Fruit fly (Drosophila melanogaster): Measurements from ENCODE around the gene Acam.

Acam gene

dm6 chr3R:25806145-25806544 lies 5.6 kb upstream of the Acam start, which contains the start of gene BG642167:
TSS of gene BG642167 (plus strand) at chr3R:25806445.
- no peak for TF ChIP-seq usp (GFP tag; optimal IDR thresholded peaks at IDR 0.05)

- TF ChIP-seq EcR (GFP tag; optimal IDR thresholded peaks at IDR 0.05), result no peak
- TF ChIP-seq psq (optimal IDR thresholded peaks at IDR 0.05), result no peak
- no peak for TF ChIP-seq Dll (optimal IDR thresholded peaks at IDR 0.05)
- no peak for TF ChIP-seq usp (GFP tag; optimal IDR thresholded peaks at IDR 0.05)
- TF ChIP-seq CG8478 (optimal IDR thresholded peaks at IDR 0.05), result no peak
- TF ChIP-seq pan (optimal IDR thresholded peaks at IDR 0.05), result no peak
Measured at dm6 chr3R:25810796-25811195, 915 bp upstream of the Acam start, which contains the start of gene CG5024. TSS of gene CG5024 (plus strand) at chr3R:25811096.

- no peak for TF ChIP-seq usp (GFP tag; optimal IDR thresholded peaks at IDR 0.05)
- TF ChIP-seq EcR (GFP tag; optimal IDR thresholded peaks at IDR 0.05), result no peak
- TF ChIP-seq CG8478 (optimal IDR thresholded peaks at IDR 0.05), result no peak
Measured at dm6 chr3R:25815179-25815578, 3.5 kb downstream of the Acam start, which contains the start of gene CG14354. TSS of gene CG14354 (plus strand) at chr3R:25815479.

dm6 chr3R:25829598-25829997 lies 17.9 kb downstream of the Acam start, which contains the start of gene Mst57Dc:
TSS of gene Mst57Dc (minus strand) at chr3R:25829698.
- TF ChIP-seq pan (optimal IDR thresholded peaks at IDR 0.05) (no peak), EcR (GFP tag; optimal IDR thresholded peaks at IDR 0.05) (no peak)

dm6 chr3R:25830128-25830527 lies 18.4 kb downstream of the Acam start, which contains the start of gene Sfp96F:
TSS of gene Sfp96F (minus strand) at chr3R:25830228.
- TF ChIP-seq usp (GFP tag; optimal IDR thresholded peaks at IDR 0.05) (no peak), EcR (GFP tag; optimal IDR thresholded peaks at IDR 0.05) (no peak), psq (optimal IDR thresholded peaks at IDR 0.05) (no peak), Dll (optimal IDR thresholded peaks at IDR 0.05) (no peak), CG8478 (optimal IDR thresholded peaks at IDR 0.05) (no peak), pan (optimal IDR thresholded peaks at IDR 0.05) (no peak)

dm6 chr3R:25830814-25831213 lies 19.1 kb downstream of the Acam start, which contains the start of gene Mst57Db:
TSS of gene Mst57Db (minus strand) at chr3R:25830914.
- TF ChIP-seq pan (optimal IDR thresholded peaks at IDR 0.05) (no peak), usp (GFP tag; optimal IDR thresholded peaks at IDR 0.05) (no peak), CG8478 (optimal IDR thresholded peaks at IDR 0.05) (no peak), Dll (optimal IDR thresholded peaks at IDR 0.05) (no peak), psq (optimal IDR thresholded peaks at IDR 0.05) (no peak), EcR (GFP tag; optimal IDR thresholded peaks at IDR 0.05) (no peak)

dm6 chr3R:25831799-25832280 lies 20.1 kb downstream of the Acam start, which contains the start of the genes Mst57Da and alpha4GT2:
TSS of gene Mst57Da (minus strand) at chr3R:25831899.
TSS of gene alpha4GT2 (plus strand) at chr3R:25832230.
- TF ChIP-seq EcR (GFP tag; optimal IDR thresholded peaks at IDR 0.05), result no peak

- TF ChIP-seq EcR (GFP tag; optimal IDR thresholded peaks at IDR 0.05) (no peak), CG8478 (optimal IDR thresholded peaks at IDR 0.05) (no peak), psq (optimal IDR thresholded peaks at IDR 0.05) (no peak), usp (GFP tag; optimal IDR thresholded peaks at IDR 0.05) (no peak), pan (optimal IDR thresholded peaks at IDR 0.05) (no peak), Dll (optimal IDR thresholded peaks at IDR 0.05) (no peak)
Measured at dm6 chr3R:25851224-25851682, 39.5 kb downstream of the Acam start, which contains the start of the genes CG14545 and CG5886. TSS of gene CG14545 (minus strand) at chr3R:25851291. TSS of gene CG5886 (plus strand) at chr3R:25851632.

dm6 chr3R:25854825-25855224 lies 43.1 kb downstream of the Acam start:
- TF ChIP-seq psq (optimal IDR thresholded peaks at IDR 0.05), result no peak
- no peak for TF ChIP-seq pan (optimal IDR thresholded peaks at IDR 0.05)
- TF ChIP-seq Dll (optimal IDR thresholded peaks at IDR 0.05), result no peak
- TF ChIP-seq CG8478 (optimal IDR thresholded peaks at IDR 0.05), result no peak
- no peak for TF ChIP-seq usp (GFP tag; optimal IDR thresholded peaks at IDR 0.05)
- no peak for TF ChIP-seq EcR (GFP tag; optimal IDR thresholded peaks at IDR 0.05)

- TF ChIP-seq Dll (optimal IDR thresholded peaks at IDR 0.05) (no peak), usp (GFP tag; optimal IDR thresholded peaks at IDR 0.05) (no peak), psq (optimal IDR thresholded peaks at IDR 0.05) (no peak), pan (optimal IDR thresholded peaks at IDR 0.05) (no peak), CG8478 (optimal IDR thresholded peaks at IDR 0.05) (no peak), EcR (GFP tag; optimal IDR thresholded peaks at IDR 0.05) (no peak)
Measured at dm6 chr3R:25855594-25856305, 44.0 kb downstream of the Acam start, which contains the start of gene CG5890. TSS of gene CG5890 (plus strand) at chr3R:25856154.

Data from whole organism.